Worm (Caenorhabditis elegans) whole organism, early embryonic: ENCODE measurements around the gene F38B7.11.

Source experiments
- B0310.2 ChIP-seq: sonication (generic microtip); optimal IDR thresholded peaks from 2 replicates; lab custom pipeline; 2016; ENCODE audit warnings: mild to moderate bottlenecking, missing genetic modification characterization, missing compliant biosample characterization
- F13C5.2 ChIP-seq: sonication (generic microtip); optimal IDR thresholded peaks from 2 replicates; lab custom pipeline; 2017; ENCODE audit warnings: mild to moderate bottlenecking, missing genetic modification characterization, inconsistent platforms, missing compliant biosample characterization
- aly-1 ChIP-seq: sonication (generic microtip); optimal IDR thresholded peaks from 2 replicates; lab custom pipeline; 2016; ENCODE audit warnings: missing genetic modification characterization, missing compliant biosample characterization
- ama-1 ChIP-seq: fragments of 150-350 bp; optimal IDR thresholded peaks from 2 replicates; lab custom pipeline; 2014
- ceh-13 ChIP-seq: fragments of 200-800 bp; sonication (Bioruptor generic); optimal IDR thresholded peaks from 2 replicates; lab custom pipeline; 2018; ENCODE audit warnings: mild to moderate bottlenecking, missing genetic modification characterization, missing compliant biosample characterization
- ceh-36 ChIP-seq: sonication (generic microtip); optimal IDR thresholded peaks from 2 replicates; lab custom pipeline; 2016; ENCODE audit warnings: missing genetic modification characterization, inconsistent platforms, missing compliant biosample characterization
- ets-7 ChIP-seq: sonication (generic microtip); optimal IDR thresholded peaks from 2 replicates; lab custom pipeline; 2016; ENCODE audit warnings: missing genotype, missing genetic modification characterization, missing compliant biosample characterization
- flt-1 ChIP-seq: fragments of 200-800 bp; sonication (Bioruptor generic); IDR thresholded peaks from 2 replicates; pipeline ENCODE4 v1.3.6; 2022; ENCODE audit warnings: missing genetic modification characterization, missing compliant biosample characterization
- hmbx-1 ChIP-seq: sonication (generic microtip); optimal IDR thresholded peaks from 2 replicates; lab custom pipeline; 2016; ENCODE audit warnings: mild to moderate bottlenecking, missing genetic modification characterization, missing compliant biosample characterization
- hmg-4 ChIP-seq: fragments of 200-800 bp; sonication (Bioruptor generic); optimal IDR thresholded peaks from 2 replicates; lab custom pipeline; 2018; ENCODE audit warnings: mild to moderate bottlenecking, missing genetic modification characterization, missing compliant biosample characterization
- hnd-1 ChIP-seq: sonication (generic microtip); optimal IDR thresholded peaks from 2 replicates; lab custom pipeline; 2016; ENCODE audit warnings: missing genetic modification characterization, missing compliant biosample characterization
- pes-1 ChIP-seq: fragments of 200-800 bp; sonication (Bioruptor generic); IDR thresholded peaks from 2 replicates; pipeline ENCODE4 v1.3.6; 2022; ENCODE audit warnings: missing genetic modification reagents, missing genetic modification characterization, missing compliant biosample characterization
- scrt-1 ChIP-seq: fragments of 200-800 bp; sonication (Bioruptor generic); IDR thresholded peaks from 2 replicates; pipeline ENCODE4 v1.3.6; 2022; ENCODE audit warnings: missing genetic modification characterization, missing compliant biosample characterization
- sea-1 ChIP-seq: fragments of 200-800 bp; sonication (Bioruptor generic); conservative IDR thresholded peaks from 2 replicates; pipeline ENCODE4 v1.3.6; 2022; ENCODE audit warnings: missing genetic modification characterization, missing compliant biosample characterization
- tbx-11 ChIP-seq: fragments of 200-800 bp; sonication (Bioruptor generic); IDR thresholded peaks from 2 replicates; pipeline ENCODE4 v1.3.6; 2022; ENCODE audit warnings: missing genetic modification characterization, missing compliant biosample characterization
- tbx-37 ChIP-seq: fragments of 200-800 bp; sonication (Bioruptor generic); conservative IDR thresholded peaks from 2 replicates; pipeline ENCODE4 v1.3.6; 2022; ENCODE audit warnings: missing genetic modification reagents, missing genetic modification characterization, missing compliant biosample characterization
- tra-4 ChIP-seq: sonication (generic microtip); optimal IDR thresholded peaks from 2 replicates; lab custom pipeline; 2017; ENCODE audit warnings: missing genetic modification characterization, missing compliant biosample characterization

Gene F38B7.11

ce11 chrV:11532535-11532853 lies 14.4 kb upstream of the F38B7.11 start:
- TF ChIP-seq tbx-11 (GFP tag; lab: Robert Waterston, UW) (no peak), hmbx-1 (tag; lab: Kevin White, UChicago) (no peak), sea-1 (GFP tag; lab: Robert Waterston, UW) (no peak), hmg-4 (GFP tag; lab: Kevin White, UChicago) (no peak), flt-1 (GFP tag; lab: Robert Waterston, UW) (no peak), ama-1 (lab: Kevin White, UChicago) (no peak), F13C5.2 (tag; lab: Kevin White, UChicago) (no peak), pes-1 (GFP tag; lab: Robert Waterston, UW) (no peak), hnd-1 (tag; lab: Kevin White, UChicago) (no peak), scrt-1 (GFP tag; lab: Robert Waterston, UW) (no peak), ceh-13 (no peak), ceh-36 (tag; lab: Kevin White, UChicago) (no peak), ets-7 (tag; lab: Kevin White, UChicago) (no peak)

- TF ChIP-seq ceh-13 = no peak
- no peak for TF ChIP-seq tbx-11 (GFP tag; lab: Robert Waterston, UW)
- no peak for TF ChIP-seq pes-1 (GFP tag; lab: Robert Waterston, UW)
- no peak for TF ChIP-seq scrt-1 (GFP tag; lab: Robert Waterston, UW)
- no peak for TF ChIP-seq tra-4 (tag; lab: Kevin White, UChicago)
- TF ChIP-seq ceh-36 (tag; lab: Kevin White, UChicago) = no peak
- TF ChIP-seq hnd-1 (tag; lab: Kevin White, UChicago) = no peak
- TF ChIP-seq tbx-37 (GFP tag; lab: Robert Waterston, UW) = no peak
- TF ChIP-seq ama-1 (lab: Kevin White, UChicago) = no peak
- TF ChIP-seq hmg-4 (GFP tag; lab: Kevin White, UChicago) = no peak
- TF ChIP-seq hmbx-1 (tag; lab: Kevin White, UChicago) = no peak
- no peak for TF ChIP-seq B0310.2 (tag; lab: Kevin White, UChicago)
- no peak for TF ChIP-seq sea-1 (GFP tag; lab: Robert Waterston, UW)
- TF ChIP-seq aly-1 (tag; lab: Kevin White, UChicago) = no peak
- no peak for TF ChIP-seq F13C5.2 (tag; lab: Kevin White, UChicago)
- no peak for TF ChIP-seq flt-1 (GFP tag; lab: Robert Waterston, UW)
- TF ChIP-seq ets-7 (tag; lab: Kevin White, UChicago) = no peak
Measured at ce11 chrV:11532964-11533363, 13.9 kb upstream of the F38B7.11 start.

- TF ChIP-seq flt-1 (GFP tag; lab: Robert Waterston, UW) (no peak), hmg-4 (GFP tag; lab: Kevin White, UChicago) (no peak), ceh-36 (tag; lab: Kevin White, UChicago) (no peak), ets-7 (tag; lab: Kevin White, UChicago) (no peak), scrt-1 (GFP tag; lab: Robert Waterston, UW) (no peak), ceh-13 (no peak), pes-1 (GFP tag; lab: Robert Waterston, UW) (no peak), B0310.2 (tag; lab: Kevin White, UChicago) (no peak), F13C5.2 (tag; lab: Kevin White, UChicago) (no peak), sea-1 (GFP tag; lab: Robert Waterston, UW) (no peak), tbx-11 (GFP tag; lab: Robert Waterston, UW) (no peak), ama-1 (lab: Kevin White, UChicago) (no peak)
Measured at ce11 chrV:11533365-11533949, 13.4 kb upstream of the F38B7.11 start.

- TF ChIP-seq hmbx-1 (tag; lab: Kevin White, UChicago) = no peak
- TF ChIP-seq pes-1 (GFP tag; lab: Robert Waterston, UW) = no peak
- no peak for TF ChIP-seq tbx-11 (GFP tag; lab: Robert Waterston, UW)
- TF ChIP-seq tra-4 (tag; lab: Kevin White, UChicago) = no peak
- no peak for TF ChIP-seq ama-1 (lab: Kevin White, UChicago)
Measured at ce11 chrV:11534495-11535189, 12.3 kb upstream of the F38B7.11 start.

ce11 chrV:11535504-11536062 lies 11.3 kb upstream of the F38B7.11 start:
- no peak for TF ChIP-seq tra-4 (tag; lab: Kevin White, UChicago)
- no peak for TF ChIP-seq tbx-11 (GFP tag; lab: Robert Waterston, UW)
- no peak for TF ChIP-seq pes-1 (GFP tag; lab: Robert Waterston, UW)
- no peak for TF ChIP-seq scrt-1 (GFP tag; lab: Robert Waterston, UW)
- TF ChIP-seq flt-1 (GFP tag; lab: Robert Waterston, UW) = no peak
- TF ChIP-seq hnd-1 (tag; lab: Kevin White, UChicago) = no peak

- no peak for TF ChIP-seq ets-7 (tag; lab: Kevin White, UChicago)
- TF ChIP-seq sea-1 (GFP tag; lab: Robert Waterston, UW) = no peak
- no peak for TF ChIP-seq hmbx-1 (tag; lab: Kevin White, UChicago)
- TF ChIP-seq tbx-37 (GFP tag; lab: Robert Waterston, UW) = no peak
- no peak for TF ChIP-seq tbx-11 (GFP tag; lab: Robert Waterston, UW)
- TF ChIP-seq aly-1 (tag; lab: Kevin White, UChicago) = no peak
- TF ChIP-seq tra-4 (tag; lab: Kevin White, UChicago) = no peak
- no peak for TF ChIP-seq hmg-4 (GFP tag; lab: Kevin White, UChicago)
- no peak for TF ChIP-seq F13C5.2 (tag; lab: Kevin White, UChicago)
- no peak for TF ChIP-seq ama-1 (lab: Kevin White, UChicago)
- TF ChIP-seq flt-1 (GFP tag; lab: Robert Waterston, UW) = no peak
- no peak for TF ChIP-seq hnd-1 (tag; lab: Kevin White, UChicago)
Measured at ce11 chrV:11536667-11537066, 10.2 kb upstream of the F38B7.11 start.
